Fruit fly (Drosophila melanogaster): ENCODE data around the gene trx.

The trx gene

dm6 chr3R:14229045-14229444 is 57.7 kb downstream of the trx start, which contains the start of gene CG9624:
Gene CG9624 (minus strand): TSS chr3R:14229145.
- no peak for TF ChIP-seq noc (tag; optimal IDR thresholded peaks at IDR 0.05)

- no peak for TF ChIP-seq noc (tag; optimal IDR thresholded peaks at IDR 0.05)
These were observed 60.0 kb downstream of the trx start, which contains the start of gene CG9631 for dm6 chr3R:14226662-14227061. Gene CG9631 (minus strand): TSS chr3R:14226762.

DNA sequence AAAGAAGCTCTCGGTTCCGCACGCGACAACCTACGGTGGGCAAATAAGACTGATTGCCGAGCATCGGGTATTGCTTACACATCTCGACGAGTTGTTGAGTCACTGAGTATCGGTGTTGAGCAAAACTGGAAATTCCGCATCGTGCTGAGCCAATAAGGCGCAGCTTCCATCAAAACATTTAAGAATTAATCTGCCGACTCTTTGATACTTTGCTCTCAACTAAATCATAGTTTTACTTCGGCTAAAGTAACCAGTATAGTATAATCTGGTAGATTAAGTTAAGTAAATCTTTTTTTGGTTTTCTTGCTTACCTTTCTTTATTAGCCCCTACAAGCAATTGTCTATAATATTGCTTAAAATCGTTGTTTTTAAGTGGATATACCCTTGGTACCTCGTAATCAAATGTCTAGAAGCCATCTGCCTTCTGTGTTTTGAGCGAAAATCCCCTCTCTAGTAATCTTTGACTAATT is 62.6 kb downstream of the trx start, which contains the start of gene Sp212:
TSS of gene Sp212 (minus strand) at position 51 of the 470 bp plus-strand sequence.
- TF ChIP-seq noc (tag; optimal IDR thresholded peaks at IDR 0.05), result peak; percentile 33

dm6 chr3R:14221484-14221883 is 65.2 kb downstream of the trx start, which contains the start of gene CG33109:
Gene CG33109 (minus strand): TSS chr3R:14221584.
- TF ChIP-seq noc (tag; optimal IDR thresholded peaks at IDR 0.05), result no peak

DNA sequence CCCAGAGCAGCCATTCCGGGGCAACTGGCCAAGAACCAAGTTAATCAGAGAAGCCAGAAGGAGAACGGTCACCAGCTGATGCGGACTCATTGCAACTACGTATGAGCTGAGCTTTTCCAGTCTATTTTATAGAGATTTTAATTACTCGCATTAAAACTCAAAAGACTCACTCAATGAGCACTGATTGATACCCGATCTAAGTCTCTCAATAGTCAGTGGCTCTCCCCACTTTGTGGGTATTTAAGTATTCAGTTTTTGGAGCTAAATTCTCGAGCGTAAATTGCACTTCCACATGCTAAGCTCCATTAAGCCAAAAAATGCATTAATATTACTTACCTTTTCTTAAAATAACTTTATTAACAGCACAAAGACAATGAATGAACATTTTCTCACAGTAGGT is 66.6 kb downstream of the trx start, which contains the start of gene CG31326:
TSS of gene CG31326 (minus strand) at position 101 of the 400 bp plus-strand sequence.
- no peak for TF ChIP-seq noc (tag; optimal IDR thresholded peaks at IDR 0.05)

dm6 chr3R:14217839-14218238 is 68.9 kb downstream of the trx start, which contains the start of gene CG9649:
Gene CG9649 (minus strand): TSS chr3R:14217882.
- no peak for TF ChIP-seq noc (tag; optimal IDR thresholded peaks at IDR 0.05)

- TF ChIP-seq noc (tag; optimal IDR thresholded peaks at IDR 0.05), result no peak
These were observed 71.9 kb downstream of the trx start, which contains the start of gene Dop1R1 for dm6 chr3R:14214776-14215175. Gene Dop1R1 (minus strand): TSS chr3R:14214810.
